Worm (Caenorhabditis elegans): ENCODE measurements around the gene grl-3.

grl-3 gene

ce11 chrV:11435242-11435641, 23.9 kb downstream of the grl-3 start:
- no peak for TF ChIP-seq elt-1 (tag; optimal IDR thresholded peaks at IDR 0.05; ENCODE audit: borderline replicate concordance, insufficient read depth)
- TF ChIP-seq nhr-28 (tag; optimal IDR thresholded peaks at IDR 0.05): no peak
- TF ChIP-seq nhr-2 (tag; optimal IDR thresholded peaks at IDR 0.05): no peak
- TF ChIP-seq zip-8 (tag; optimal IDR thresholded peaks at IDR 0.05): no peak
- no peak for TF ChIP-seq ztf-11 (tag; optimal IDR thresholded peaks at IDR 0.05)
- TF ChIP-seq ceh-43 (GFP tag; optimal IDR thresholded peaks at IDR 0.05): no peak

DNA sequence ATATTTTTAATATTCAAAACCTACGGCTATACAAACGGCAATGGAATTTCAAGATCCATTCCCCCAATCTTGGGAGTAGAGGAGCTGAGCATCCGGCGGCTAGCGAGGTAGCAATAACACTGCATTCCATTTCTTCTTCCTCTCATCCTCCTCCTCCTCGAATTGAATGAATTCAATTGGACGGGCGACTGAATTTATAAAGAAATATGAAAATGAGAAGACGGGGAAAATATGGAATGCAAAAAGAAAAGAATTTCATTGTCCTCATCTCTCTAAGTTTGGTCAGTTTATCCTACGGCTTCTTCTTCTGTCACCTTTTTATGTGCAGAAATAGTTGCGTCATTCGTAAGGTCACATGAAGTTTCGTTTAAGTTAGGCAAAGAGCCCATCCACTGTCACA, 25.1 kb downstream of the grl-3 start:
- peak; percentile 47 for TF ChIP-seq zip-8 (tag; optimal IDR thresholded peaks at IDR 0.05)
- TF ChIP-seq ces-1 (GFP tag; optimal IDR thresholded peaks at IDR 0.05): peak; percentile 67
- TF ChIP-seq ceh-83 (GFP tag; optimal IDR thresholded peaks at IDR 0.05): no peak

DNA sequence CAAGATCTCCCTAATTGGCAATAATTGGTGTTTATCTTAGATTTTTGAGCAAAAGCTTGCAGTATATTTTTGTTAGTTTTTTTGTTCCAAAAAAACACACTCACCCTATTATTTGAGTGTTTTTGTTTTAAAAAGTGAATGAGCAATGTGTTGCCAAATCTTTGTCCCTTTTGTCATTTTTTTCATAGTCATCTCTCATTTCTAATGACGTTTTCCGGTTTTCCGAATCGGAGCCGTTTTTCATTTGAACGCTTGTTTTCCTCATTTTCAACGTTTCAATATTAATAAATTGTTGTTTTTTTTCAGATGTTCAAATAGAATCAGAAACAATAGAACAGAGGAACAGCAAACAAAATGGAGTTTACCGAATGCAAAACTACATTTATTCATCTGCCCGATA, 27.2 kb downstream of the grl-3 start, which contains the start of gene dmsr-1:
Gene dmsr-1 (plus strand): TSS at position 301 of the 400 bp plus-strand sequence.
- TF ChIP-seq lsy-2 (tag; optimal IDR thresholded peaks at IDR 0.05) (no peak), mls-2 (tag; optimal IDR thresholded peaks at IDR 0.05) (no peak), blmp-1 (tag; optimal IDR thresholded peaks at IDR 0.05) (no peak), nhr-237 (tag; optimal IDR thresholded peaks at IDR 0.05) (no peak), lin-13 (tag; optimal IDR thresholded peaks at IDR 0.05) (no peak), nhr-76 (tag; optimal IDR thresholded peaks at IDR 0.05) (no peak), lin-32 (GFP tag; optimal IDR thresholded peaks at IDR 0.05) (no peak), nhr-2 (tag; optimal IDR thresholded peaks at IDR 0.05) (no peak), mep-1 (tag; optimal IDR thresholded peaks at IDR 0.05) (no peak), ceh-43 (GFP tag; optimal IDR thresholded peaks at IDR 0.05) (no peak), ceh-39 (tag; optimal IDR thresholded peaks at IDR 0.05) (no peak), flh-1 (GFP tag; optimal IDR thresholded peaks at IDR 0.05) (no peak), sptf-1 (tag; optimal IDR thresholded peaks at IDR 0.05) (no peak), ces-1 (GFP tag; optimal IDR thresholded peaks at IDR 0.05) (no peak), unc-39 (tag; optimal IDR thresholded peaks at IDR 0.05) (no peak), zip-8 (tag; optimal IDR thresholded peaks at IDR 0.05) (no peak), hlh-1 (tag; optimal IDR thresholded peaks at IDR 0.05) (no peak), drap-1 (GFP tag; optimal IDR thresholded peaks at IDR 0.05) (no peak)

ce11 chrV:11439202-11439601, 27.9 kb downstream of the grl-3 start:
- TF ChIP-seq ztf-11 (tag; optimal IDR thresholded peaks at IDR 0.05) (no peak), flh-1 (GFP tag; optimal IDR thresholded peaks at IDR 0.05) (no peak), sptf-1 (tag; optimal IDR thresholded peaks at IDR 0.05) (no peak), hlh-1 (tag; optimal IDR thresholded peaks at IDR 0.05) (no peak), nhr-28 (tag; optimal IDR thresholded peaks at IDR 0.05) (no peak), nhr-237 (tag; optimal IDR thresholded peaks at IDR 0.05) (no peak), cnd-1 (tag; optimal IDR thresholded peaks at IDR 0.05) (no peak), nhr-2 (tag; optimal IDR thresholded peaks at IDR 0.05) (no peak), unc-120 (tag; optimal IDR thresholded peaks at IDR 0.05; ENCODE audit: poor library complexity, severe bottlenecking) (no peak), elt-1 (tag; optimal IDR thresholded peaks at IDR 0.05; ENCODE audit: borderline replicate concordance, insufficient read depth) (no peak), nhr-12 (tag; optimal IDR thresholded peaks at IDR 0.05) (no peak), ham-2 (GFP tag; optimal IDR thresholded peaks at IDR 0.05) (no peak), mls-2 (tag; optimal IDR thresholded peaks at IDR 0.05) (no peak), mep-1 (tag; optimal IDR thresholded peaks at IDR 0.05) (no peak), unc-62 (GFP tag; optimal IDR thresholded peaks at IDR 0.05) (no peak), lin-32 (GFP tag; optimal IDR thresholded peaks at IDR 0.05) (no peak)

ce11 chrV:11443503-11443902, 32.2 kb downstream of the grl-3 start, which contains the start of gene F57B7.2:
Gene F57B7.2 (minus strand): TSS chrV:11443603.
- TF ChIP-seq bed-3 (GFP tag; optimal IDR thresholded peaks at IDR 0.05) (no peak), nhr-2 (tag; optimal IDR thresholded peaks at IDR 0.05) (no peak), unc-62 (GFP tag; optimal IDR thresholded peaks at IDR 0.05) (no peak), ceh-83 (GFP tag; optimal IDR thresholded peaks at IDR 0.05) (no peak), snpc-4 (tag; optimal IDR thresholded peaks at IDR 0.05) (no peak), lin-32 (GFP tag; optimal IDR thresholded peaks at IDR 0.05) (no peak), unc-120 (tag; optimal IDR thresholded peaks at IDR 0.05; ENCODE audit: poor library complexity, severe bottlenecking) (no peak), nhr-28 (tag; optimal IDR thresholded peaks at IDR 0.05) (no peak), zip-8 (tag; optimal IDR thresholded peaks at IDR 0.05) (no peak), M03D4.4 (tag; optimal IDR thresholded peaks at IDR 0.05) (no peak)
